Fruit fly (Drosophila melanogaster): ENCODE results near the gene CG12684.

CG12684 gene

dm6 chrX:4610481-4610880 lies 38.8 kb upstream of the CG12684 start (continued):
- TF ChIP-seq danr (GFP tag; IDR thresholded peaks at IDR 0.05): no peak
- 0 out of 3 replicates have a peak, but pooled peaks have one; percentile 12 for TF ChIP-seq CG14050 (GFP tag; IDR thresholded peaks at IDR 0.05)
- no peak for TF ChIP-seq CG4854 (GFP tag; optimal IDR thresholded peaks at IDR 0.05)
- TF ChIP-seq cas (GFP tag; IDR thresholded peaks at IDR 0.05): no peak
- peak; percentile 62 for TF ChIP-seq CG3281 (GFP tag; optimal IDR thresholded peaks at IDR 0.05)
- no peak for TF ChIP-seq CG3726 (GFP tag; IDR thresholded peaks at IDR 0.05)
- no peak for TF ChIP-seq Eip74EF (GFP tag; optimal IDR thresholded peaks at IDR 0.05)
- TF ChIP-seq slou (GFP tag; optimal IDR thresholded peaks at IDR 0.05): no peak
- no peak for TF ChIP-seq CG32767 (GFP tag; IDR thresholded peaks at IDR 0.05)
- TF ChIP-seq CG12391 (tag; optimal IDR thresholded peaks at IDR 0.05): no peak
- no peak for TF ChIP-seq crp (GFP tag; optimal IDR thresholded peaks at IDR 0.05)
- no peak for TF ChIP-seq CG4282 (GFP tag; optimal IDR thresholded peaks at IDR 0.05)
- TF ChIP-seq dysf (GFP tag; IDR thresholded peaks at IDR 0.05): no peak
- TF ChIP-seq Ptx1 (GFP tag; IDR thresholded peaks at IDR 0.05): 0 out of 2 replicates have a peak, but pooled peaks have one; percentile 5
- TF ChIP-seq Sry-δ (GFP tag; optimal IDR thresholded peaks at IDR 0.05): peak; percentile 9
- peak; percentile 27 for TF ChIP-seq her (GFP tag; optimal IDR thresholded peaks at IDR 0.05)
- no peak for TF ChIP-seq Lhr (GFP tag; optimal IDR thresholded peaks at IDR 0.05)
- no peak for TF ChIP-seq Lpt (GFP tag; optimal IDR thresholded peaks at IDR 0.05)
- TF ChIP-seq tio (GFP tag; optimal IDR thresholded peaks at IDR 0.05): peak; percentile 11
- no peak for TF ChIP-seq disco-r (GFP tag; optimal IDR thresholded peaks at IDR 0.05)
- TF ChIP-seq pho (GFP tag; optimal IDR thresholded peaks at IDR 0.05): peak; percentile 46
- TF ChIP-seq Bgb (GFP tag; IDR thresholded peaks at IDR 0.05; ENCODE audit: partially characterized antibody): no peak
- no peak for TF ChIP-seq Opbp (GFP tag; IDR thresholded peaks at IDR 0.05; ENCODE audit: partially characterized antibody)
- no peak for TF ChIP-seq pan (optimal IDR thresholded peaks at IDR 0.05)
- no peak for TF ChIP-seq pan (GFP tag; optimal IDR thresholded peaks at IDR 0.05 in 1 of 2, IDR thresholded peaks at IDR 0.05 in 1 of 2)
- peak; percentile 34 for TF ChIP-seq PHDP (tag; optimal IDR thresholded peaks at IDR 0.05)
- peak; percentile 16 for TF ChIP-seq Dip3 (GFP tag; optimal IDR thresholded peaks at IDR 0.05)
- TF ChIP-seq CG13296 (GFP tag; optimal IDR thresholded peaks at IDR 0.05): no peak
- TF ChIP-seq CG15514 (GFP tag; optimal IDR thresholded peaks at IDR 0.05): peak; percentile 55
- no peak for TF ChIP-seq CG2199 (GFP tag; IDR thresholded peaks at IDR 0.05)
- no peak for TF ChIP-seq Gug (GFP tag; IDR thresholded peaks at IDR 0.05)
- no peak for TF ChIP-seq nerfin-2 (GFP tag; IDR thresholded peaks at IDR 0.05; ENCODE audit: partially characterized antibody)
- TF ChIP-seq CG12071 (GFP tag; optimal IDR thresholded peaks at IDR 0.05): peak; percentile 57
- TF ChIP-seq rib (GFP tag; IDR thresholded peaks at IDR 0.05): 0 out of 2 replicates have a peak, but pooled peaks have one; percentile 36
- TF ChIP-seq chinmo (GFP tag; IDR thresholded peaks at IDR 0.05; ENCODE audit: partially characterized antibody): no peak
- 0 out of 3 replicates have a peak, but pooled peaks have one; percentile 22 for TF ChIP-seq otp (GFP tag; IDR thresholded peaks at IDR 0.05)
- peak; percentile 34 for TF ChIP-seq NK7.1 (GFP tag; optimal IDR thresholded peaks at IDR 0.05)
- no peak for TF ChIP-seq usp (GFP tag; optimal IDR thresholded peaks at IDR 0.05)
- TF ChIP-seq CG10462 (GFP tag; optimal IDR thresholded peaks at IDR 0.05): no peak
- TF ChIP-seq ac (GFP tag; optimal IDR thresholded peaks at IDR 0.05): no peak
- peak; percentile 52 for TF ChIP-seq CG17359 (tag; optimal IDR thresholded peaks at IDR 0.05)
- TF ChIP-seq sd (tag; optimal IDR thresholded peaks at IDR 0.05): no peak
- 0 out of 2 replicates have a peak, but pooled peaks have one; percentile 17 for TF ChIP-seq sim (GFP tag; IDR thresholded peaks at IDR 0.05)
- peak; percentile 80 for TF ChIP-seq CG18599 (GFP tag; optimal IDR thresholded peaks at IDR 0.05)
- TF ChIP-seq ash1 (GFP tag; optimal IDR thresholded peaks at IDR 0.05): peak; percentile 39
- no peak for TF ChIP-seq seq (GFP tag; IDR thresholded peaks at IDR 0.05)
- TF ChIP-seq sna (GFP tag; IDR thresholded peaks at IDR 0.05; ENCODE audit: partially characterized antibody): no peak
- TF ChIP-seq ftz-f1 (GFP tag; optimal IDR thresholded peaks at IDR 0.05): no peak
- TF ChIP-seq CrebB (tag; optimal IDR thresholded peaks at IDR 0.05): no peak
- TF ChIP-seq hbn (GFP tag; IDR thresholded peaks at IDR 0.05; ENCODE audit: partially characterized antibody): no peak
- TF ChIP-seq CG18011 (GFP tag; optimal IDR thresholded peaks at IDR 0.05): no peak

All from whole organism, embryonic.